Fruit fly (Drosophila melanogaster): ENCODE data around the gene Sec61gamma.

DNA sequence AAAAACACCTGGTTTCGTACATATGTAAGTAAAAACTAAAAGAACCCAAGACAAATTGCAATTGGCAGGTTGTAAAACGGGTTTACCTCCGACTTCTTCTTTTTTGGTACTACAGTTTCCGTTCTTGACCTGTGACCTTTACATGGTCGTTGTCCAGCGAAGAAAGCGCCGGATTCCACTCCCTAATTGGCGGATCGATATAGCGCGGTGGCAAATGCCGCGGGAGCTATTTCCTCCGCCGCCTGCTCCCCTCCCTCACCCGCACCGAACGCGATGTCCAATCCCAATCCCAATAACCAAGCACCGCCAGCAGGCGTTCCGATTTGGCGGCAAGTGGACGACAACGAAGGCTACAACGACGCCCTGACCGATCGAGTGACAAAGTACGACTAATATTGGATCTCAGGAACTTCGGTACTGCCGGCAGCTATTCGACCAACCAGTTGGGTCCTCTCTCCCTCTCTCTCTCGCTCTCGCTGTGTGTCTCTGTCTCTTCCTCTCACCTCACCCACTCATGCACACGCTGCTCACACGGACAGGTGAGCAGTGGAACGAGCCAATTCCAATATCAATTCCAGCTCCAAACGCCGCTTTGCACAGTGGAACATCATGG is 19.6 kb downstream of the Sec61gamma start:
- TF ChIP-seq pan (optimal IDR thresholded peaks at IDR 0.05) (no peak), usp (GFP tag; optimal IDR thresholded peaks at IDR 0.05) (no peak), psq (optimal IDR thresholded peaks at IDR 0.05) (no peak), CG8478 (optimal IDR thresholded peaks at IDR 0.05) (no peak), EcR (GFP tag; optimal IDR thresholded peaks at IDR 0.05) (no peak)
